Worm (Caenorhabditis elegans) whole organism, L4/young adult: Measurements from ENCODE around the gene nhr-190.

Experiments
- W03F9.2 ChIP-seq: fragments of 150-350 bp; optimal IDR thresholded peaks from 2 replicates; lab custom pipeline; 2014; ENCODE audit warnings: missing biosample characterization, missing genetic modification characterization
- him-1 ChIP-seq: sonication (generic microtip); optimal IDR thresholded peaks from 2 replicates; lab custom pipeline; 2016; ENCODE audit warnings: missing genotype, missing genetic modification reagents, missing genetic modification characterization, missing compliant biosample characterization

DNA sequence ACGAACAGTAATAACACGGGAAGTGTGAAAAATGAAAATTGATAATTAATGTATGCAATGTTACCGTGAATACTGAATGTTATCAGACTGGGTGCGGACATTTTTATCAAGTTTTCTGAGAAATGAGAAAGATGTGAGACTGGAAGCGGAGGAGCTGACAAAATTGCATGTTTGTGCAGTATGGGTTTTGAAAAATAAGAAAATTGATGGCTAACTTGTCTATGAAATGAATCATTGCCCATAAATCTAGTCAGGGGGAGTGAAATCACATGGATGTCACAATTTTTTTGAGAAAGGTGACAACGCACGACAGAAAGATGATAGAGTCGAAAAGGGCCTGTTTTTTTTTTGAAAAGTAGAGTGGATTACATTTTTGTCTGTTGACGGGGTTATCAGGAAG lies 28.6 kb upstream of the nhr-190 start, which contains the start of gene sru-24:
- TF ChIP-seq W03F9.2 (tag; lab: Kevin White, UChicago), result no peak
- TF ChIP-seq him-1 (tag; lab: Kevin White, UChicago), result no peak
